Fruit fly (Drosophila melanogaster) whole organism, embryonic: ENCODE results near the gene CG11384.

Source experiments
- Asciz ChIP-seq: fragments of 200-800 bp; sonication (Bioruptor generic); optimal IDR thresholded peaks from 2 replicates; lab custom pipeline; 2017; ENCODE audit warnings: missing biosample characterization, mild to moderate bottlenecking, missing genetic modification characterization, missing genetic modification reagents
- Atf3 ChIP-seq: fragments of 200-800 bp; sonication (Bioruptor generic); optimal IDR thresholded peaks from 3 replicates; lab custom pipeline; 2016; ENCODE audit warnings: missing biosample characterization, missing genetic modification characterization
- CG11093 ChIP-seq: fragments of 200-800 bp; sonication (Bioruptor generic); IDR thresholded peaks from 3 replicates; pipeline ENCODE4 v1.3.6; 2022; ENCODE audit warnings: missing biosample characterization, missing genetic modification characterization
- CG11560 ChIP-seq: fragments of 200-800 bp; sonication (Bioruptor generic); IDR thresholded peaks from 3 replicates; pipeline ENCODE4 v1.3.6; 2022; ENCODE audit warnings: missing biosample characterization, missing genetic modification characterization
- CG12299 ChIP-seq: fragments of 200-800 bp; sonication (Bioruptor generic); optimal IDR thresholded peaks from 2 replicates; lab custom pipeline; 2018; ENCODE audit warnings: missing biosample characterization, mild to moderate bottlenecking, missing genetic modification characterization
- CG12744 ChIP-seq: fragments of 200-800 bp; sonication (Bioruptor generic); optimal IDR thresholded peaks from 2 replicates; lab custom pipeline; 2016; ENCODE audit warnings: missing biosample characterization, missing genetic modification characterization
- CG13296 ChIP-seq: fragments of 200-800 bp; sonication (Bioruptor generic); optimal IDR thresholded peaks from 3 replicates; lab custom pipeline; 2018; ENCODE audit warnings: missing biosample characterization, mild to moderate bottlenecking, missing genetic modification characterization
- CG14710 ChIP-seq: fragments of 200-800 bp; sonication (Bioruptor generic); optimal IDR thresholded peaks from 3 replicates; lab custom pipeline; 2019; ENCODE audit warnings: missing biosample characterization, mild to moderate bottlenecking, missing genetic modification characterization, moderate library complexity
- CG14860 ChIP-seq: fragments of 200-800 bp; sonication (Bioruptor generic); IDR thresholded peaks from 3 replicates; pipeline ENCODE4 v1.3.6; 2022; ENCODE audit warnings: missing biosample characterization, missing genetic modification characterization; ENCODE audit not compliant: partially characterized antibody
- CG1529 ChIP-seq: fragments of 200-800 bp; sonication (Bioruptor generic); optimal IDR thresholded peaks from 3 replicates; lab custom pipeline; 2018; ENCODE audit warnings: missing biosample characterization, missing genetic modification characterization
- CG1647 ChIP-seq: fragments of 200-800 bp; sonication (Bioruptor generic); optimal IDR thresholded peaks from 3 replicates; lab custom pipeline; 2016; ENCODE audit warnings: missing biosample characterization, missing genetic modification characterization
- CG17328 ChIP-seq: fragments of 200-800 bp; sonication (Bioruptor generic); IDR thresholded peaks from 2 replicates; pipeline ENCODE4 v1.3.6; 2022; ENCODE audit warnings: missing biosample characterization, missing genetic modification characterization
- CG2202 ChIP-seq: fragments of 200-800 bp; sonication (Bioruptor generic); optimal IDR thresholded peaks from 2 replicates; lab custom pipeline; 2018; ENCODE audit warnings: missing biosample characterization, mild to moderate bottlenecking, missing genetic modification characterization
- CG33557 ChIP-seq: fragments of 200-800 bp; sonication (Bioruptor generic); optimal IDR thresholded peaks from 2 replicates; lab custom pipeline; 2019; ENCODE audit warnings: missing biosample characterization, mild to moderate bottlenecking, missing genetic modification characterization, moderate library complexity
- CG3726 ChIP-seq: fragments of 200-800 bp; sonication (Bioruptor generic); IDR thresholded peaks from 3 replicates; pipeline ENCODE4, ENCODE4 v1.3.6; 2022; ENCODE audit warnings: missing biosample characterization, missing genetic modification characterization
- CG43689 ChIP-seq: fragments of 200-800 bp; sonication (Bioruptor generic); IDR thresholded peaks from 2 replicates; pipeline ENCODE4 v1.3.6; 2022; ENCODE audit warnings: missing biosample characterization, missing genetic modification characterization
- CG4707 ChIP-seq: fragments of 200-800 bp; sonication (Bioruptor generic); optimal IDR thresholded peaks from 2 replicates; lab custom pipeline; 2018; ENCODE audit warnings: missing biosample characterization, mild to moderate bottlenecking, missing genetic modification characterization, moderate library complexity
- CG6654 ChIP-seq: fragments of 200-800 bp; sonication (Bioruptor generic); optimal IDR thresholded peaks from 2 replicates; lab custom pipeline; 2017; ENCODE audit warnings: missing biosample characterization, mild to moderate bottlenecking, missing genetic modification characterization
- CG6854 ChIP-seq: fragments of 200-800 bp; sonication (Bioruptor generic); optimal IDR thresholded peaks from 3 replicates; lab custom pipeline; 2017; ENCODE audit warnings: missing biosample characterization, mild to moderate bottlenecking, missing genetic modification characterization
- CG7372 ChIP-seq: fragments of 200-800 bp; sonication (Bioruptor generic); IDR thresholded peaks from 2 replicates; pipeline ENCODE4 v1.3.6; 2022; ENCODE audit warnings: missing biosample characterization, missing genetic modification characterization
- CG7839 ChIP-seq: fragments of 200-800 bp; sonication (Bioruptor generic); optimal IDR thresholded peaks from 3 replicates; lab custom pipeline; 2018; ENCODE audit warnings: missing biosample characterization, mild to moderate bottlenecking, missing genetic modification characterization, moderate library complexity
- CG8388 ChIP-seq: fragments of 200-800 bp; sonication (Bioruptor generic); optimal IDR thresholded peaks from 2 replicates; lab custom pipeline; 2019; ENCODE audit warnings: missing biosample characterization, mild to moderate bottlenecking, missing genetic modification characterization, moderate library complexity
- CG9609 ChIP-seq: fragments of 200-800 bp; sonication (Bioruptor generic); optimal IDR thresholded peaks from 3 replicates; lab custom pipeline; 2016; ENCODE audit warnings: missing biosample characterization, missing genetic modification characterization
- CG9797 ChIP-seq: fragments of 200-800 bp; sonication (Bioruptor generic); optimal IDR thresholded peaks from 3 replicates; lab custom pipeline; 2018; ENCODE audit warnings: missing biosample characterization, mild to moderate bottlenecking, missing genetic modification characterization
- CkIIα-i1 ChIP-seq: fragments of 200-800 bp; sonication (Bioruptor generic); IDR thresholded peaks from 2 replicates; pipeline ENCODE4 v1.3.6; 2022; ENCODE audit warnings: missing biosample characterization, missing genetic modification characterization
- Dek ChIP-seq: fragments of 200-800 bp; sonication (Bioruptor generic); optimal IDR thresholded peaks from 3 replicates; lab custom pipeline; 2019; ENCODE audit warnings: missing biosample characterization, mild to moderate bottlenecking, missing genetic modification characterization, moderate library complexity
- E2f2 ChIP-seq: fragments of 200-800 bp; sonication (Bioruptor generic); IDR thresholded peaks from 2 replicates; pipeline ENCODE4 v1.3.6; 2022; ENCODE audit warnings: missing biosample characterization, missing genetic modification characterization
- Elba2 ChIP-seq: fragments of 200-800 bp; sonication (Bioruptor generic); optimal IDR thresholded peaks from 3 replicates; lab custom pipeline; 2016; ENCODE audit warnings: missing biosample characterization, missing genetic modification characterization
- Ets97D ChIP-seq: fragments of 200-800 bp; sonication (Bioruptor generic); optimal IDR thresholded peaks from 3 replicates; lab custom pipeline; 2016; ENCODE audit warnings: missing biosample characterization, missing genetic modification characterization
- Gsc ChIP-seq: fragments of 200-800 bp; sonication (Bioruptor generic); IDR thresholded peaks from 2 replicates; pipeline ENCODE4 v1.3.6; 2022; ENCODE audit warnings: missing biosample characterization, missing genetic modification characterization
- HmgD ChIP-seq: fragments of 200-800 bp; sonication (Bioruptor generic); optimal IDR thresholded peaks from 3 replicates; lab custom pipeline; 2016; ENCODE audit warnings: missing biosample characterization, missing genetic modification characterization
- Meics ChIP-seq: fragments of 200-800 bp; sonication (Bioruptor generic); optimal IDR thresholded peaks from 2 replicates; lab custom pipeline; 2017; ENCODE audit warnings: missing biosample characterization, mild to moderate bottlenecking, missing genetic modification characterization
- Rx ChIP-seq: fragments of 200-800 bp; sonication (Bioruptor generic); IDR thresholded peaks from 2 replicates; pipeline ENCODE4 v1.3.6; 2022; ENCODE audit warnings: missing biosample characterization, missing genetic modification characterization
- Sox100B ChIP-seq: fragments of 200-800 bp; sonication (Bioruptor generic); optimal IDR thresholded peaks from 3 replicates; lab custom pipeline; 2018; ENCODE audit warnings: missing biosample characterization, mild to moderate bottlenecking, missing genetic modification characterization
- ab ChIP-seq: fragments of 200-800 bp; sonication (Bioruptor generic); optimal IDR thresholded peaks from 2 replicates; lab custom pipeline; 2016; ENCODE audit warnings: missing biosample characterization, missing genetic modification characterization
- caup ChIP-seq: fragments of 200-800 bp; sonication (Bioruptor generic); optimal IDR thresholded peaks from 3 replicates; lab custom pipeline; 2017; ENCODE audit warnings: missing biosample characterization, mild to moderate bottlenecking, missing genetic modification characterization, moderate library complexity; ENCODE audit not compliant: severe bottlenecking
- cg ChIP-seq: fragments of 200-800 bp; sonication (Bioruptor generic); optimal IDR thresholded peaks from 3 replicates; lab custom pipeline; 2019; ENCODE audit warnings: missing biosample characterization, mild to moderate bottlenecking, missing genetic modification characterization, moderate library complexity
- chn ChIP-seq: fragments of 200-800 bp; sonication (Bioruptor generic); optimal IDR thresholded peaks from 2 replicates; lab custom pipeline; 2016; ENCODE audit warnings: missing biosample characterization, missing genetic modification characterization
- da ChIP-seq: fragments of 200-800 bp; sonication (Bioruptor generic); optimal IDR thresholded peaks from 2 replicates; lab custom pipeline; 2016; ENCODE audit warnings: missing biosample characterization, missing genetic modification characterization
- dimm ChIP-seq: fragments of 200-800 bp; sonication (Bioruptor generic); IDR thresholded peaks from 2 replicates; pipeline ENCODE4 v1.3.6; 2022; ENCODE audit warnings: missing biosample characterization, missing genetic modification characterization
- dm ChIP-seq: fragments of 200-800 bp; sonication (Bioruptor generic); optimal IDR thresholded peaks from 3 replicates; lab custom pipeline; 2016; ENCODE audit warnings: missing biosample characterization, missing genetic modification characterization
- dmrt99B ChIP-seq: fragments of 200-800 bp; sonication (Bioruptor generic); optimal IDR thresholded peaks from 2 replicates; lab custom pipeline; 2018; ENCODE audit warnings: missing biosample characterization, mild to moderate bottlenecking, missing genetic modification characterization, moderate library complexity
- emc ChIP-seq: fragments of 200-800 bp; sonication (Bioruptor generic); optimal IDR thresholded peaks from 2 replicates; lab custom pipeline; 2016; ENCODE audit warnings: missing biosample characterization, missing genetic modification characterization
- ftz-f1 ChIP-seq: fragments of 200-800 bp; sonication (Bioruptor generic); optimal IDR thresholded peaks from 2 replicates; lab custom pipeline; 2016; ENCODE audit warnings: missing biosample characterization, missing genetic modification characterization
- jing ChIP-seq: fragments of 200-800 bp; sonication (Bioruptor generic); optimal IDR thresholded peaks from 2 replicates; lab custom pipeline; 2018; ENCODE audit warnings: missing biosample characterization, mild to moderate bottlenecking, missing genetic modification characterization
- jumu ChIP-seq: fragments of 200-800 bp; sonication (Bioruptor generic); optimal IDR thresholded peaks from 3 replicates; lab custom pipeline; 2016; ENCODE audit warnings: missing biosample characterization, missing genetic modification characterization
- nmo ChIP-seq: fragments of 200-800 bp; sonication (Bioruptor generic); optimal IDR thresholded peaks from 2 replicates; lab custom pipeline; 2018; ENCODE audit warnings: missing biosample characterization, mild to moderate bottlenecking, missing genetic modification characterization, moderate library complexity
- run ChIP-seq: fragments of 200-800 bp; sonication (Bioruptor generic); optimal IDR thresholded peaks from 3 replicates; lab custom pipeline; 2018; ENCODE audit warnings: missing biosample characterization, mild to moderate bottlenecking, missing genetic modification characterization
- salm ChIP-seq: fragments of 200-800 bp; sonication (Bioruptor generic); optimal IDR thresholded peaks from 2 replicates; lab custom pipeline; 2018; ENCODE audit warnings: missing biosample characterization, mild to moderate bottlenecking, missing genetic modification characterization
- tll ChIP-seq, 2 experiments: fragments of 200-800 bp in 1 of 2; fragments of >200 bp in 1 of 2; sonication (Bioruptor generic) in 1 of 2; optimal IDR thresholded peaks; 2 replicates each; lab custom pipeline; 2017 to 2019; ENCODE audit warnings: missing biosample characterization in 2 of 2, missing genetic modification characterization in 2 of 2, mild to moderate bottlenecking in 1 of 2, moderate library complexity in 1 of 2
- unc-4 ChIP-seq: fragments of 200-800 bp; sonication (Bioruptor generic); IDR thresholded peaks from 2 replicates; pipeline ENCODE4 v1.3.6; 2022; ENCODE audit warnings: missing biosample characterization, missing genetic modification characterization; ENCODE audit not compliant: partially characterized antibody
- wdn ChIP-seq: fragments of 200-800 bp; sonication (Bioruptor generic); IDR thresholded peaks from 2 replicates; pipeline ENCODE4 v1.3.6; 2022; ENCODE audit warnings: missing biosample characterization, missing genetic modification characterization

Gene CG11384

dm6 chrX:1171018-1171417 lies 4.8 kb downstream of the CG11384 start (continued):
- no peak for TF ChIP-seq CG14860 (GFP tag; lab: Robert Waterston, UW)
- no peak for TF ChIP-seq unc-4 (GFP tag; lab: Robert Waterston, UW)
- TF ChIP-seq Asciz (GFP tag; lab: Kevin White, UChicago), result no peak
- no peak for TF ChIP-seq tll (GFP tag; optimal IDR thresholded peaks at IDR 0.05; lab: Kevin White, UChicago)
- TF ChIP-seq Meics (GFP tag; lab: Kevin White, UChicago), result peak; percentile 74
- TF ChIP-seq cg (GFP tag; lab: Kevin White, UChicago), result no peak
- TF ChIP-seq chn (GFP tag; lab: Kevin White, UChicago), result no peak
- TF ChIP-seq CG13296 (GFP tag; lab: Kevin White, UChicago), result peak; percentile 70
- TF ChIP-seq Elba2, result no peak
- TF ChIP-seq E2f2, result no peak; the same call in 1 of the 2 replicates
- TF ChIP-seq Ets97D (GFP tag; lab: Kevin White, UChicago), result no peak
- no peak for TF ChIP-seq CG17328 (GFP tag; lab: Robert Waterston, UW)
- TF ChIP-seq HmgD (GFP tag; lab: Kevin White, UChicago), result no peak
- TF ChIP-seq da (GFP tag; lab: Kevin White, UChicago), result no peak
- TF ChIP-seq caup (GFP tag; lab: Kevin White, UChicago), result peak; percentile 46
- TF ChIP-seq CG4707, result no peak
- TF ChIP-seq ftz-f1, result no peak
- no peak for TF ChIP-seq salm (tag; lab: Kevin White, UChicago)
- no peak for TF ChIP-seq dm (GFP tag; lab: Kevin White, UChicago)
- TF ChIP-seq Rx (GFP tag; lab: Robert Waterston, UW), result no peak
- TF ChIP-seq run (tag; lab: Kevin White, UChicago), result no peak
- TF ChIP-seq CkIIα-i1 (GFP tag; lab: Robert Waterston, UW), result no peak
- TF ChIP-seq emc, result no peak
- TF ChIP-seq CG43689, result no peak
- no peak for TF ChIP-seq CG9609
- peak; percentile 71 for TF ChIP-seq CG7839 (tag; lab: Kevin White, UChicago)
- TF ChIP-seq CG3726 (GFP tag; lab: Robert Waterston, UW), result no peak
- TF ChIP-seq CG7372 (GFP tag; lab: Robert Waterston, UW), result no peak; the same call in 1 of the 2 replicates
- TF ChIP-seq nmo (GFP tag; lab: Kevin White, UChicago), result peak; percentile 57
- no peak for TF ChIP-seq CG12299
- no peak for TF ChIP-seq CG33557 (GFP tag; lab: Kevin White, UChicago)
- TF ChIP-seq jing (GFP tag; lab: Kevin White, UChicago), result no peak
- no peak for TF ChIP-seq wdn
- TF ChIP-seq CG14710 (tag; lab: Kevin White, UChicago), result no peak
- no peak for TF ChIP-seq jumu
- TF ChIP-seq dimm (GFP tag; lab: Robert Waterston, UW), result no peak
- TF ChIP-seq CG12744, result no peak
- no peak for TF ChIP-seq CG11560
- peak; percentile 16 for TF ChIP-seq CG6654 (GFP tag; lab: Kevin White, UChicago)
- no peak for TF ChIP-seq Atf3 (GFP tag; lab: Kevin White, UChicago)
- peak; percentile 35 for TF ChIP-seq CG8388 (GFP tag; lab: Kevin White, UChicago)
- TF ChIP-seq Gsc, result no peak
- no peak for TF ChIP-seq CG9797 (GFP tag; lab: Kevin White, UChicago)
- TF ChIP-seq Sox100B (GFP tag; lab: Kevin White, UChicago), result peak; percentile 49
- no peak for TF ChIP-seq CG2202 (tag; lab: Kevin White, UChicago)
- TF ChIP-seq CG6854 (GFP tag; lab: Kevin White, UChicago), result peak; percentile 14
- TF ChIP-seq CG1647, result no peak
- no peak for TF ChIP-seq ab (GFP tag; lab: Kevin White, UChicago)
- TF ChIP-seq CG11093 (GFP tag; lab: Robert Waterston, UW), result no peak
- peak; percentile 54 for TF ChIP-seq dmrt99B
- no peak for TF ChIP-seq CG1529 (GFP tag; lab: Kevin White, UChicago)
- peak; percentile 39 for TF ChIP-seq Dek (tag; lab: Kevin White, UChicago)
